Fruit fly (Drosophila melanogaster) whole organism, pupa: ENCODE data around the gene CG7567.

ENCODE experiments used
- CG10348 ChIP-seq: fragments of 200-800 bp; sonication (Bioruptor generic); IDR thresholded peaks from 2 replicates; pipeline ENCODE4 v1.3.6; 2022; ENCODE audit warnings: missing biosample characterization, missing genetic modification characterization
- CG14655 ChIP-seq: fragments of 200-800 bp; sonication (Bioruptor generic); optimal IDR thresholded peaks from 3 replicates; lab custom pipeline; 2017; ENCODE audit warnings: mild to moderate bottlenecking, missing biosample characterization, missing genetic modification reagents, missing genetic modification characterization
- CG15710 ChIP-seq: fragments of 200-800 bp; sonication (Bioruptor generic); optimal IDR thresholded peaks from 2 replicates; lab custom pipeline; 2018; ENCODE audit warnings: missing biosample characterization, mild to moderate bottlenecking, missing genetic modification characterization, moderate library complexity
- CG4496 ChIP-seq: fragments of 200-800 bp; sonication (Bioruptor generic); IDR thresholded peaks from 3 replicates; pipeline ENCODE4 v1.3.6; 2022; ENCODE audit warnings: missing biosample characterization, missing genetic modification characterization
- CG9948 ChIP-seq: fragments of 200-800 bp; sonication (Bioruptor generic); optimal IDR thresholded peaks from 2 replicates; lab custom pipeline; 2018; ENCODE audit warnings: missing biosample characterization, mild to moderate bottlenecking, missing genetic modification characterization, moderate library complexity
- EcR ChIP-seq: fragments of 200-800 bp; sonication (Bioruptor generic); optimal IDR thresholded peaks from 3 replicates; lab custom pipeline; 2019; ENCODE audit warnings: missing biosample characterization, missing genetic modification characterization, mild to moderate bottlenecking, moderate library complexity, missing genetic modification reagents
- Ets98B ChIP-seq: fragments of 200-800 bp; sonication (Bioruptor generic); IDR thresholded peaks from 2 replicates; pipeline ENCODE4 v1.3.6; 2022; ENCODE audit warnings: missing biosample characterization, missing genetic modification characterization
- Pif1A ChIP-seq: fragments of 200-800 bp; sonication (Bioruptor generic); optimal IDR thresholded peaks from 3 replicates; lab custom pipeline; 2016; ENCODE audit warnings: missing biosample characterization, missing genetic modification characterization
- Pif1B ChIP-seq: fragments of 200-800 bp; sonication (Bioruptor generic); optimal IDR thresholded peaks from 3 replicates; lab custom pipeline; 2016; ENCODE audit warnings: missing biosample characterization, missing genetic modification characterization
- fd96Ca ChIP-seq: fragments of 200-800 bp; sonication (Bioruptor generic); IDR thresholded peaks from 3 replicates; pipeline ENCODE4 v1.3.6; 2022; ENCODE audit warnings: missing biosample characterization, missing genetic modification characterization
- gl ChIP-seq: fragments of 200-800 bp; sonication (Bioruptor generic); optimal IDR thresholded peaks from 2 replicates; lab custom pipeline; 2018; ENCODE audit warnings: missing biosample characterization, mild to moderate bottlenecking, missing genetic modification characterization

DNA sequence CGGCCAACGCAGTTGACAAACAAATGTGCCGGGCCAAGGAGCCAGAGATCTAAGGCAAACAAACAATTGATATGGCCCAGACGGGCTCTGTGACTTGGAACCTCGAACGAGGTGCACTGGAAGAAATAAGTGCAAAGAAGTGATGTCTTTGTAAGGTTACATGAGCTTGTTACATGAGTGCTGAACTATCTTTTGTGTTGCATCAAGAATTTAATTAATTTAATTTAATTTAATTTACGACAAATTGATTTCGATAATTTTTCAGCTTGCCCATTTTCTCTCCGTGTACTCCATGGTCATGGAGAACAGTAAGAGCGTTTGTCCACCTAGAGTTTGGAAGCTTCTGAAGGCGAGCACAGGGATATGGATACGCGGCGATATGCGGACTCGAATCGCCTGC lies 38.0 kb downstream of the CG7567 start:
- no peak for TF ChIP-seq EcR
- peak; percentile 33; the same call in 1 of the 3 replicates for TF ChIP-seq fd96Ca (GFP tag; lab: Robert Waterston, UW)
- peak; percentile 21 for TF ChIP-seq CG15710 (tag; lab: Kevin White, UChicago)
- TF ChIP-seq CG10348 (GFP tag; lab: Robert Waterston, UW), result no peak
- 0 out of 3 replicates have a peak, but pooled peaks have one; percentile 6 for TF ChIP-seq CG4496 (GFP tag; lab: Robert Waterston, UW)
- TF ChIP-seq Pif1A (GFP tag; lab: Kevin White, UChicago), result no peak
- TF ChIP-seq Ets98B (GFP tag; lab: Robert Waterston, UW), result no peak
- no peak for TF ChIP-seq gl
- peak; percentile 58 for TF ChIP-seq CG14655 (GFP tag; lab: Kevin White, UChicago)
- TF ChIP-seq Pif1B (GFP tag; lab: Kevin White, UChicago), result no peak
- peak; percentile 35 for TF ChIP-seq CG9948
